Fruit fly (Drosophila melanogaster) whole organism, embryonic: ENCODE data around the gene sordd2.

Experiments
- Atf-2 ChIP-seq: fragments of 200-800 bp; sonication (Bioruptor generic); optimal IDR thresholded peaks from 2 replicates; lab custom pipeline; 2016; ENCODE audit warnings: missing biosample characterization, missing genetic modification characterization
- BEAF-32 ChIP-seq: fragments of 200-800 bp; sonication (Bioruptor generic); optimal IDR thresholded peaks from 3 replicates; lab custom pipeline; 2017; ENCODE audit warnings: missing biosample characterization, missing genetic modification characterization, mild to moderate bottlenecking, moderate library complexity, missing genetic modification reagents
- Bgb ChIP-seq: fragments of 200-800 bp; sonication (Bioruptor generic); IDR thresholded peaks from 2 replicates; pipeline ENCODE4 v1.3.6; 2022; ENCODE audit warnings: missing biosample characterization, missing genetic modification characterization; ENCODE audit not compliant: partially characterized antibody
- CG10267 ChIP-seq: fragments of 200-800 bp; sonication (Bioruptor generic); optimal IDR thresholded peaks from 2 replicates; lab custom pipeline; 2018; ENCODE audit warnings: missing biosample characterization, mild to moderate bottlenecking, missing genetic modification characterization, moderate library complexity
- CG11398 ChIP-seq: fragments of 200-800 bp; sonication (Bioruptor generic); optimal IDR thresholded peaks from 2 replicates; lab custom pipeline; 2016; ENCODE audit warnings: missing biosample characterization, missing genetic modification characterization
- CG12236 ChIP-seq: fragments of 200-800 bp; sonication (Bioruptor generic); optimal IDR thresholded peaks from 2 replicates; lab custom pipeline; 2016; ENCODE audit warnings: missing biosample characterization, missing genetic modification characterization
- CG12659 ChIP-seq: fragments of 200-800 bp; sonication (Bioruptor generic); optimal IDR thresholded peaks from 3 replicates; lab custom pipeline; 2017; ENCODE audit warnings: mild to moderate bottlenecking, missing biosample characterization, missing genetic modification reagents, missing genetic modification characterization
- CG14710 ChIP-seq: fragments of 200-800 bp; sonication (Bioruptor generic); optimal IDR thresholded peaks from 3 replicates; lab custom pipeline; 2019; ENCODE audit warnings: missing biosample characterization, mild to moderate bottlenecking, missing genetic modification characterization, moderate library complexity
- CG15514 ChIP-seq: fragments of 200-800 bp; sonication (Bioruptor generic); optimal IDR thresholded peaks from 3 replicates; lab custom pipeline; 2017; ENCODE audit warnings: missing biosample characterization, missing genetic modification characterization, mild to moderate bottlenecking, moderate library complexity, missing genetic modification reagents
- CG16813 ChIP-seq: fragments of 200-800 bp; sonication (Bioruptor generic); IDR thresholded peaks from 3 replicates; pipeline ENCODE4 v1.3.6; 2022; ENCODE audit warnings: missing biosample characterization, missing genetic modification characterization; ENCODE audit not compliant: partially characterized antibody
- CG17359 ChIP-seq: fragments of 200-800 bp; sonication (Bioruptor generic); optimal IDR thresholded peaks from 3 replicates; lab custom pipeline; 2018; ENCODE audit warnings: missing biosample characterization, mild to moderate bottlenecking, missing genetic modification characterization, moderate library complexity
- CG17802 ChIP-seq: fragments of 200-800 bp; sonication (Bioruptor generic); optimal IDR thresholded peaks from 2 replicates; lab custom pipeline; 2018; ENCODE audit warnings: missing biosample characterization, mild to moderate bottlenecking, missing genetic modification characterization, moderate library complexity
- CG2129 ChIP-seq: fragments of 200-800 bp; sonication (Bioruptor generic); IDR thresholded peaks from 2 replicates; pipeline ENCODE4 v1.3.6; 2022; ENCODE audit warnings: missing biosample characterization, missing genetic modification characterization; ENCODE audit not compliant: partially characterized antibody
- CG30020 ChIP-seq: fragments of 200-800 bp; optimal IDR thresholded peaks from 2 replicates; lab custom pipeline; 2019; ENCODE audit warnings: missing biosample characterization, mild to moderate bottlenecking, missing genetic modification characterization, moderate library complexity
- CG32772 ChIP-seq: fragments of 200-800 bp; sonication (Bioruptor generic); IDR thresholded peaks from 2 replicates; pipeline ENCODE4 v1.3.6; 2022; ENCODE audit warnings: missing biosample characterization, missing genetic modification characterization
- CG33213 ChIP-seq: fragments of 200-800 bp; sonication (Bioruptor generic); optimal IDR thresholded peaks from 3 replicates; lab custom pipeline; 2016; ENCODE audit warnings: missing biosample characterization, missing genetic modification characterization
- CG34422 ChIP-seq: fragments of 200-800 bp; sonication (Bioruptor generic); IDR thresholded peaks from 3 replicates; pipeline ENCODE4 v1.3.6; 2022; ENCODE audit warnings: missing biosample characterization, missing genetic modification characterization
- CG4617 ChIP-seq: fragments of 200-800 bp; sonication (Bioruptor generic); optimal IDR thresholded peaks from 3 replicates; lab custom pipeline; 2016; ENCODE audit warnings: missing biosample characterization, missing genetic modification characterization, borderline replicate concordance
- CG9797 ChIP-seq: fragments of 200-800 bp; sonication (Bioruptor generic); optimal IDR thresholded peaks from 3 replicates; lab custom pipeline; 2018; ENCODE audit warnings: missing biosample characterization, mild to moderate bottlenecking, missing genetic modification characterization
- Dll ChIP-seq: fragments of 200-800 bp; sonication (Bioruptor generic); IDR thresholded peaks from 4 replicates; pipeline ENCODE4 v1.3.6; 2022; ENCODE audit warnings: missing biosample characterization, missing genetic modification characterization; ENCODE audit not compliant: partially characterized antibody
- Doc3 ChIP-seq: fragments of 200-800 bp; sonication (Bioruptor generic); IDR thresholded peaks from 3 replicates; pipeline ENCODE4 v1.3.6; 2022; ENCODE audit warnings: missing biosample characterization, missing genetic modification characterization; ENCODE audit not compliant: partially characterized antibody
- Dp ChIP-seq: fragments of 200-800 bp; sonication (Bioruptor generic); optimal IDR thresholded peaks from 2 replicates; lab custom pipeline; 2018; ENCODE audit warnings: missing biosample characterization, mild to moderate bottlenecking, missing genetic modification characterization, moderate library complexity
- Dref ChIP-seq: fragments of 200-800 bp; sonication (Bioruptor generic); IDR thresholded peaks from 2 replicates; pipeline ENCODE4 v1.3.6; 2022; ENCODE audit warnings: missing biosample characterization, missing genetic modification characterization
- Elba2 ChIP-seq: fragments of 200-800 bp; sonication (Bioruptor generic); optimal IDR thresholded peaks from 3 replicates; lab custom pipeline; 2016; ENCODE audit warnings: missing biosample characterization, missing genetic modification characterization
- Ets97D ChIP-seq: fragments of 200-800 bp; sonication (Bioruptor generic); optimal IDR thresholded peaks from 3 replicates; lab custom pipeline; 2016; ENCODE audit warnings: missing biosample characterization, missing genetic modification characterization
- MESR4 ChIP-seq: fragments of 200-800 bp; sonication (Bioruptor generic); optimal IDR thresholded peaks from 2 replicates; lab custom pipeline; 2018; ENCODE audit warnings: missing biosample characterization, mild to moderate bottlenecking, missing genetic modification characterization, moderate library complexity
- Mad ChIP-seq: fragments of 200-800 bp; sonication (Bioruptor generic); optimal IDR thresholded peaks from 2 replicates; lab custom pipeline; 2016; ENCODE audit warnings: missing biosample characterization, missing genetic modification characterization
- Med ChIP-seq: fragments of 200-800 bp; sonication (Bioruptor generic); peaks from one replicate; lab custom pipeline; 2016; ENCODE audit warnings: missing biosample characterization, missing genetic modification characterization, mild to moderate bottlenecking, inconsistent platforms, moderate library complexity
- Opbp ChIP-seq: fragments of 200-800 bp; sonication (Bioruptor generic); IDR thresholded peaks from 3 replicates; pipeline ENCODE4 v1.3.6; 2022; ENCODE audit warnings: missing biosample characterization, missing genetic modification characterization; ENCODE audit not compliant: partially characterized antibody
- Rfx ChIP-seq: fragments of 200-800 bp; sonication (Bioruptor generic); IDR thresholded peaks from 2 replicates; pipeline ENCODE4 v1.3.6; 2022; ENCODE audit warnings: missing biosample characterization, missing genetic modification characterization
- Scr ChIP-seq: fragments of 200-800 bp; sonication (Bioruptor generic); IDR thresholded peaks from 2 replicates; pipeline ENCODE4 v1.3.6; 2022; ENCODE audit warnings: missing biosample characterization, missing genetic modification characterization; ENCODE audit not compliant: partially characterized antibody
- Sry-δ ChIP-seq: fragments of 200-800 bp; sonication (Bioruptor generic); optimal IDR thresholded peaks from 2 replicates; lab custom pipeline; 2016; ENCODE audit warnings: missing biosample characterization, missing genetic modification characterization
- YL-1 ChIP-seq: fragments of 200-800 bp; sonication (Bioruptor generic); optimal IDR thresholded peaks from 3 replicates; lab custom pipeline; 2017; ENCODE audit warnings: missing biosample characterization, mild to moderate bottlenecking, missing genetic modification characterization
- amos ChIP-seq: fragments of 200-800 bp; sonication (Bioruptor generic); IDR thresholded peaks from 2 replicates; pipeline ENCODE4 v1.3.6; 2022; ENCODE audit warnings: missing biosample characterization, missing genetic modification characterization; ENCODE audit not compliant: partially characterized antibody
- gfzf ChIP-seq: fragments of 200-800 bp; sonication (Bioruptor generic); optimal IDR thresholded peaks from 2 replicates; lab custom pipeline; 2016; ENCODE audit warnings: missing biosample characterization, mild to moderate bottlenecking, missing genetic modification characterization, moderate library complexity
- hbn ChIP-seq: fragments of 200-800 bp; sonication (Bioruptor generic); IDR thresholded peaks from 2 replicates; pipeline ENCODE4 v1.3.6; 2022; ENCODE audit warnings: missing biosample characterization, missing genetic modification characterization; ENCODE audit not compliant: partially characterized antibody
- insv ChIP-seq, 2 experiments: fragments of 200-800 bp; sonication (Bioruptor generic); optimal IDR thresholded peaks; 3 replicates each; lab custom pipeline; 2016 to 2018; ENCODE audit warnings: missing biosample characterization in 2 of 2, missing genetic modification characterization in 2 of 2
- pfk ChIP-seq: fragments of 200-800 bp; sonication (Bioruptor generic); optimal IDR thresholded peaks from 2 replicates; lab custom pipeline; 2018; ENCODE audit warnings: missing biosample characterization, mild to moderate bottlenecking, missing genetic modification characterization, moderate library complexity
- pzg ChIP-seq: fragments of 200-800 bp; sonication (Bioruptor generic); optimal IDR thresholded peaks from 3 replicates; lab custom pipeline; 2018; ENCODE audit warnings: missing biosample characterization, mild to moderate bottlenecking, missing genetic modification characterization, moderate library complexity
- row ChIP-seq: fragments of 200-800 bp; sonication (Bioruptor generic); IDR thresholded peaks from 3 replicates; pipeline ENCODE4 v1.3.6; 2022; ENCODE audit warnings: missing biosample characterization, missing genetic modification characterization
- schlank ChIP-seq: fragments of 200-800 bp; sonication (Bioruptor generic); optimal IDR thresholded peaks from 2 replicates; lab custom pipeline; 2018; ENCODE audit warnings: missing biosample characterization, mild to moderate bottlenecking, missing genetic modification characterization
- stwl ChIP-seq: fragments of 200-800 bp; sonication (Bioruptor generic); optimal IDR thresholded peaks from 3 replicates; lab custom pipeline; 2018; ENCODE audit warnings: missing biosample characterization, mild to moderate bottlenecking, missing genetic modification characterization, moderate library complexity
- tna ChIP-seq: fragments of 200-800 bp; sonication (Bioruptor generic); IDR thresholded peaks from 2 replicates; pipeline ENCODE4 v1.3.6; 2022; ENCODE audit warnings: missing biosample characterization, missing genetic modification characterization; ENCODE audit not compliant: partially characterized antibody
- unc-4 ChIP-seq: fragments of 200-800 bp; sonication (Bioruptor generic); IDR thresholded peaks from 2 replicates; pipeline ENCODE4 v1.3.6; 2022; ENCODE audit warnings: missing biosample characterization, missing genetic modification characterization; ENCODE audit not compliant: partially characterized antibody
- usp ChIP-seq: fragments of >200 bp; optimal IDR thresholded peaks from 2 replicates; lab custom pipeline; 2017; ENCODE audit warnings: missing biosample characterization, missing genetic modification characterization
- vnd ChIP-seq: fragments of 200-800 bp; sonication (Bioruptor generic); IDR thresholded peaks from 3 replicates; pipeline ENCODE4 v1.3.6; 2022; ENCODE audit warnings: missing biosample characterization, missing genetic modification characterization; ENCODE audit not compliant: partially characterized antibody
- wor ChIP-seq: fragments of 200-800 bp; sonication (Bioruptor generic); IDR thresholded peaks from 2 replicates; pipeline ENCODE4 v1.3.6; 2022; ENCODE audit warnings: missing biosample characterization, missing genetic modification characterization
- zen ChIP-seq: fragments of 200-800 bp; sonication (Bioruptor generic); optimal IDR thresholded peaks from 3 replicates; lab custom pipeline; 2018; ENCODE audit warnings: missing biosample characterization, mild to moderate bottlenecking, missing genetic modification characterization, moderate library complexity

The sordd2 gene

dm6 chrX:15762723-15763122 lies 36.2 kb downstream of the sordd2 start, which contains the start of gene Polr3A (continued):
- TF ChIP-seq CG33213 (GFP tag; lab: Kevin White, UChicago), result no peak
- peak; percentile 70 for TF ChIP-seq Opbp (GFP tag; lab: Robert Waterston, UW)
- TF ChIP-seq hbn (GFP tag; lab: Robert Waterston, UW), result peak; percentile 41
- peak; percentile 67 for TF ChIP-seq gfzf (GFP tag; lab: Kevin White, UChicago)
- peak; percentile 70 for TF ChIP-seq CG9797
- TF ChIP-seq CG34422 (GFP tag; lab: Robert Waterston, UW), result peak; percentile 36; the same call in 1 of the 3 replicates
- peak; percentile 5 for TF ChIP-seq CG10267 (tag; lab: Kevin White, UChicago)
- peak; percentile 39 for TF ChIP-seq MESR4 (GFP tag; lab: Kevin White, UChicago)
- TF ChIP-seq CG14710, result peak; percentile 88
- 0 out of 2 replicates have a peak, but pooled peaks have one; percentile 31 for TF ChIP-seq Rfx
- TF ChIP-seq Dref (GFP tag; lab: Robert Waterston, UW), result peak; percentile 83
- 0 out of 2 replicates have a peak, but pooled peaks have one; percentile 39 for TF ChIP-seq tna (GFP tag; lab: Robert Waterston, UW)
- peak; percentile 65 for TF ChIP-seq Dp
- TF ChIP-seq CG30020 (tag; lab: Kevin White, UChicago), result peak; percentile 62
- no peak for TF ChIP-seq CG17359
- TF ChIP-seq amos (GFP tag; lab: Robert Waterston, UW), result peak; percentile 71
- TF ChIP-seq Scr (GFP tag; lab: Robert Waterston, UW), result peak; percentile 62
- peak; percentile 49 for TF ChIP-seq zen (tag; lab: Kevin White, UChicago)
- no peak for TF ChIP-seq schlank (tag; lab: Kevin White, UChicago)
- no peak for TF ChIP-seq Mad (GFP tag; lab: Kevin White, UChicago)
- TF ChIP-seq CG32772 (GFP tag; lab: Robert Waterston, UW), result no peak
- TF ChIP-seq CG11398 (GFP tag; lab: Kevin White, UChicago), result no peak
- TF ChIP-seq pfk (GFP tag; lab: Kevin White, UChicago), result peak; percentile 82
- peak; percentile 70 for TF ChIP-seq Bgb (GFP tag; lab: Robert Waterston, UW)
- peak; percentile 29 for TF ChIP-seq Ets97D (GFP tag; lab: Kevin White, UChicago)
- TF ChIP-seq vnd (GFP tag; lab: Robert Waterston, UW), result 0 out of 3 replicates have a peak, but pooled peaks have one; percentile 25
- TF ChIP-seq CG12659, result peak; percentile 51
- TF ChIP-seq CG4617 (GFP tag; lab: Kevin White, UChicago), result peak; percentile 29
- peak; percentile 24 for TF ChIP-seq Sry-δ (GFP tag; lab: Kevin White, UChicago)
- peak; percentile 48 for TF ChIP-seq stwl (tag; lab: Kevin White, UChicago)
- peak; percentile 63 for TF ChIP-seq CG16813
- peak; percentile 89 to 99 for TF ChIP-seq insv (GFP tag; optimal IDR thresholded peaks at IDR 0.05; lab: Kevin White, UChicago)
- peak; percentile 96 for TF ChIP-seq Elba2 (GFP tag; lab: Kevin White, UChicago)
- TF ChIP-seq Atf-2 (GFP tag; lab: Kevin White, UChicago), result no peak
- no peak for TF ChIP-seq wor (GFP tag; lab: Robert Waterston, UW)
- no peak for TF ChIP-seq usp (GFP tag; lab: Kevin White, UChicago)
- TF ChIP-seq YL-1 (GFP tag; lab: Kevin White, UChicago), result peak; percentile 5
- peak; percentile 63 for TF ChIP-seq pzg (GFP tag; lab: Kevin White, UChicago)
- TF ChIP-seq CG2129 (GFP tag; lab: Robert Waterston, UW), result no peak
- no peak for TF ChIP-seq CG12236 (GFP tag; lab: Kevin White, UChicago)
- TF ChIP-seq CG17802 (tag; lab: Kevin White, UChicago), result no peak
- 0 out of 3 replicates have a peak, but pooled peaks have one; percentile 38 for TF ChIP-seq Doc3
- TF ChIP-seq Med, result peak; percentile 18
- TF ChIP-seq BEAF-32 (GFP tag; lab: Kevin White, UChicago), result peak; percentile 66
- peak; percentile 65; the same call in 3 of the 4 replicates for TF ChIP-seq Dll
- TF ChIP-seq unc-4, result peak; percentile 61; the same call in 1 of the 2 replicates
- TF ChIP-seq CG15514 (GFP tag; lab: Kevin White, UChicago), result peak; percentile 54
- peak; percentile 7; the same call in 1 of the 3 replicates for TF ChIP-seq row (GFP tag; lab: Robert Waterston, UW)
